Worm (Caenorhabditis elegans): ENCODE results near the gene Y46D2A.1.

Gene Y46D2A.1

DNA sequence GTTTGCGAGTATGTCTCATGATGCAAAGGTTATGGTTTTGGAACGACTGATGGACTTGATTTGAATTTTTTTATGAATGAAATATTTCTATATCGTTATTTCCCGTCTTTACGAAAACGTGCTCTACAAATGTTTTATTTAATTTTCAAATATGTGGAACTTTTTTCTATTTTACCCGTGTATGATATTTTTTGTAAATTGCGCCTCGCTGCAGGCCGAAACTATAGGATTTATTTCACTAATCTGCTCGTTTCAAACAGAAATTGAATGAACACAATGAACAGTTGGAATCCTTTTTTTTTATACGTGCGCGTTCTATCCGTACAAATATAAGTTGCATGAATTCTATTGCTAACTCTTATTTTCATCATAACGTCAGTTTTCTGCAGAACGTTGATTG is 24.4 kb upstream of the Y46D2A.1 start, which contains the start of gene btb-18:
btb-18 (plus strand) TSS at position 301 of the 400 bp plus-strand sequence.
- TF ChIP-seq ref-1 (GFP tag; conservative IDR thresholded peaks at IDR 0.05): no peak
- no peak for TF ChIP-seq cog-1 (tag; optimal IDR thresholded peaks at IDR 0.05)
- no peak for TF ChIP-seq med-1 (GFP tag; optimal IDR thresholded peaks at IDR 0.05; ENCODE audit: insufficient read depth)
- TF ChIP-seq tab-1 (GFP tag; IDR thresholded peaks at IDR 0.05): no peak
- no peak for TF ChIP-seq flt-1 (GFP tag; IDR thresholded peaks at IDR 0.05)
- TF ChIP-seq klf-2 (GFP tag; conservative IDR thresholded peaks at IDR 0.05): no peak
- no peak for TF ChIP-seq T22C8.4 (GFP tag; IDR thresholded peaks at IDR 0.05)
- TF ChIP-seq ztf-23 (GFP tag; IDR thresholded peaks at IDR 0.05): no peak
- TF ChIP-seq ztf-29 (GFP tag; IDR thresholded peaks at IDR 0.05): no peak

DNA sequence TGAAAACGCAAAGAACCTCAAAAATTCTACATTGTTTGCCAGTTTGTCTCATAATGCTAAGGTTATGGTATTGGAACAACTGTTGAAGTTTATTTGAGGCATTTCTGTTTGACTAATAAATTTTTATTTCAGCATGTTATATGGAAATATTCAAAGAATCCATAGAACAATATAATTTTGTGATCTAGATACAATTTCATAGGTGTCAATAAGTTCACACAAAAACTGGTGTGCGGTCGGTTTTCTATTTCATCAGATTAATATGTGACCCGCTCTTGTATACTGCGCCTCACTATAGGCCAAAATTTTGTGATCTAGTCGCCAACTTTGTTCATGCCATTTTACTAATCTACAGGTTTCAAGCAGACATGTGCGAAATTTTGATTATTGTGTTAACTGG is 22.9 kb upstream of the Y46D2A.1 start, which contains the start of gene btb-22:
btb-22 (plus strand) TSS at position 301 of the 400 bp plus-strand sequence.
- TF ChIP-seq med-1 (GFP tag; optimal IDR thresholded peaks at IDR 0.05; ENCODE audit: insufficient read depth) (no peak), ztf-29 (GFP tag; IDR thresholded peaks at IDR 0.05) (no peak), klf-2 (GFP tag; conservative IDR thresholded peaks at IDR 0.05) (no peak), T22C8.4 (GFP tag; IDR thresholded peaks at IDR 0.05) (no peak)

DNA sequence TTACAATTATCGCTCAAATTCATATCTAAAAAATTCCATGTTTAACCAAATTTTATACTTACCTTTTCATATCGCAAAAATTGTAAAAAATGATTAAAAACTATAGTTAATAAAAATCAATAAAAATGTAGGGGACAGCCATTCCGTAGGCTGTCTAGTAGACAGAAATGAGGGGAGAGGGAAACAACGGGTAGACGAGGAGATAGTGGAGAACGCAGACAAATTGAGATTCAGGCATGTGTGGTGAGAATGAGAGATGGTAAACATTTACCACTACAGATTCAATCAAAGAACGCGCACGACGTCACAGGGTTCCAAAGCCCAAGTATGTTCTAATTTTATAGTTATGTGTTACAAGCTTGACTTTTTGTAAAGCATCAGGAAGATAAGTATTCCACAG is 18.8 kb upstream of the Y46D2A.1 start:
- no peak for TF ChIP-seq med-1 (GFP tag; optimal IDR thresholded peaks at IDR 0.05; ENCODE audit: insufficient read depth)
- no peak for TF ChIP-seq flt-1 (GFP tag; IDR thresholded peaks at IDR 0.05)
- TF ChIP-seq ztf-29 (GFP tag; IDR thresholded peaks at IDR 0.05): no peak
- TF ChIP-seq ref-1 (GFP tag; conservative IDR thresholded peaks at IDR 0.05): no peak
- TF ChIP-seq ztf-23 (GFP tag; IDR thresholded peaks at IDR 0.05): no peak
- no peak for TF ChIP-seq tab-1 (GFP tag; IDR thresholded peaks at IDR 0.05)
- TF ChIP-seq T22C8.4 (GFP tag; IDR thresholded peaks at IDR 0.05): peak; percentile 32; the same call in 1 of the 2 replicates
- no peak for TF ChIP-seq klf-2 (GFP tag; conservative IDR thresholded peaks at IDR 0.05)
- TF ChIP-seq cog-1 (tag; optimal IDR thresholded peaks at IDR 0.05): peak; percentile 12

- peak; percentile 48 for TF ChIP-seq T22C8.4 (GFP tag; IDR thresholded peaks at IDR 0.05)
- TF ChIP-seq cog-1 (tag; optimal IDR thresholded peaks at IDR 0.05): no peak
Measured at ce11 chrII:3310957-3311657, 11.2 kb upstream of the Y46D2A.1 start.

- TF ChIP-seq tab-1 (GFP tag; IDR thresholded peaks at IDR 0.05) (no peak), ztf-23 (GFP tag; IDR thresholded peaks at IDR 0.05) (no peak), flt-1 (GFP tag; IDR thresholded peaks at IDR 0.05) (no peak), cog-1 (tag; optimal IDR thresholded peaks at IDR 0.05) (no peak), klf-2 (GFP tag; conservative IDR thresholded peaks at IDR 0.05) (no peak), ref-1 (GFP tag; conservative IDR thresholded peaks at IDR 0.05) (no peak), med-1 (GFP tag; optimal IDR thresholded peaks at IDR 0.05; ENCODE audit: insufficient read depth) (no peak), T22C8.4 (GFP tag; IDR thresholded peaks at IDR 0.05) (no peak), ztf-29 (GFP tag; IDR thresholded peaks at IDR 0.05) (no peak)
Measured at ce11 chrII:3313442-3313841, 8.9 kb upstream of the Y46D2A.1 start, which contains the start of gene F39E9.6. Gene F39E9.6 (minus strand): TSS chrII:3313542.

ce11 chrII:3318839-3319238 is 3.5 kb upstream of the Y46D2A.1 start:
- TF ChIP-seq klf-2 (GFP tag; conservative IDR thresholded peaks at IDR 0.05): no peak
- no peak for TF ChIP-seq cog-1 (tag; optimal IDR thresholded peaks at IDR 0.05)
- no peak for TF ChIP-seq flt-1 (GFP tag; IDR thresholded peaks at IDR 0.05)
- no peak for TF ChIP-seq ztf-23 (GFP tag; IDR thresholded peaks at IDR 0.05)
- no peak for TF ChIP-seq ztf-29 (GFP tag; IDR thresholded peaks at IDR 0.05)
- no peak for TF ChIP-seq T22C8.4 (GFP tag; IDR thresholded peaks at IDR 0.05)
- TF ChIP-seq ref-1 (GFP tag; conservative IDR thresholded peaks at IDR 0.05): no peak
- no peak for TF ChIP-seq tab-1 (GFP tag; IDR thresholded peaks at IDR 0.05)
- no peak for TF ChIP-seq med-1 (GFP tag; optimal IDR thresholded peaks at IDR 0.05; ENCODE audit: insufficient read depth)

DNA sequence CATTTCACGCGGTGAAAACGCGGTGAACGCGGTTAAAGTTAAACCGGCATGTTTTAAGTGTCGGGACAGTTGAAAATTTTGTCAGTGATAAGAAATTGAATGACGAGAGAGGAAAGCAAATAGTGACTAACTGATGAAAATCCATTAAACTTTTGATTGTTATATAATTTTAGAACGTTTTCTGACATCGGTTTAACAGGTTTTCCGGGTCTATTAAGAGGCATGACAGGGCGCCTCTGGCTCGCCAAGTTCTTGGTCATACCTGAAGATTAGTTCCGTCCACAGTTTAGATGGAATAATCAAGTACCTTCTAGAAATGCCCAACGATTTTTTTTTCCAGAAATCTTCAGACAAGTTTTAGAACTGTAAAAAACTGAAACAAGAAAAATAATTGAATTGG is 822 bp downstream of the Y46D2A.1 start, which contains the start of gene Y46D2A.2:
Y46D2A.2 (minus strand) TSS at position 101 of the 400 bp plus-strand sequence.
- no peak for TF ChIP-seq klf-2 (GFP tag; conservative IDR thresholded peaks at IDR 0.05)
- no peak for TF ChIP-seq tab-1 (GFP tag; IDR thresholded peaks at IDR 0.05)
- TF ChIP-seq med-1 (GFP tag; optimal IDR thresholded peaks at IDR 0.05; ENCODE audit: insufficient read depth): no peak
- no peak for TF ChIP-seq ztf-29 (GFP tag; IDR thresholded peaks at IDR 0.05)
- no peak for TF ChIP-seq T22C8.4 (GFP tag; IDR thresholded peaks at IDR 0.05)
- TF ChIP-seq flt-1 (GFP tag; IDR thresholded peaks at IDR 0.05): no peak

DNA sequence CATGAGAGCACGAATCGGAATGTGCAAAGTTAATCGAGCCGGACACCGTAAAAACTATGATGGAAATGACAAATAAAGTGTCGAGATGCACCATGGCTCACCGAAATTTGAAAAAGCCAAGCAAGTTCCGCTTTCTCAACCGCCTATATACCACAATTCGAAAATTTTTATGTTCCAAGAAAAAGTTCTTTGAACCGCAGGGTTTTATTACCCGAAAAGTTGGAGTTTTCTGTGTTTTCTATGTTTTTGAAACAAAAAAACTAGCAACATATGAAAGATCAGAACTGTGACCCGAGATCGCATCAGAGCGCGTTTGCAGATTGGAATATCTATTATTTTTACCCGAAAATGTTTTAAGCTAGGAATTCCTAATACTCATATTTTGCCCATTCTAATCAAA is 4.7 kb downstream of the Y46D2A.1 start, which contains the start of gene Y46D2A.3:
Y46D2A.3 (minus strand) TSS at position 101 of the 400 bp plus-strand sequence.
- TF ChIP-seq T22C8.4 (GFP tag; IDR thresholded peaks at IDR 0.05): no peak
- no peak for TF ChIP-seq cog-1 (tag; optimal IDR thresholded peaks at IDR 0.05)
- no peak for TF ChIP-seq ztf-23 (GFP tag; IDR thresholded peaks at IDR 0.05)
- TF ChIP-seq ztf-29 (GFP tag; IDR thresholded peaks at IDR 0.05): no peak
- no peak for TF ChIP-seq flt-1 (GFP tag; IDR thresholded peaks at IDR 0.05)
- no peak for TF ChIP-seq klf-2 (GFP tag; conservative IDR thresholded peaks at IDR 0.05)
- no peak for TF ChIP-seq med-1 (GFP tag; optimal IDR thresholded peaks at IDR 0.05; ENCODE audit: insufficient read depth)
- no peak for TF ChIP-seq ref-1 (GFP tag; conservative IDR thresholded peaks at IDR 0.05)
- TF ChIP-seq tab-1 (GFP tag; IDR thresholded peaks at IDR 0.05): no peak

DNA sequence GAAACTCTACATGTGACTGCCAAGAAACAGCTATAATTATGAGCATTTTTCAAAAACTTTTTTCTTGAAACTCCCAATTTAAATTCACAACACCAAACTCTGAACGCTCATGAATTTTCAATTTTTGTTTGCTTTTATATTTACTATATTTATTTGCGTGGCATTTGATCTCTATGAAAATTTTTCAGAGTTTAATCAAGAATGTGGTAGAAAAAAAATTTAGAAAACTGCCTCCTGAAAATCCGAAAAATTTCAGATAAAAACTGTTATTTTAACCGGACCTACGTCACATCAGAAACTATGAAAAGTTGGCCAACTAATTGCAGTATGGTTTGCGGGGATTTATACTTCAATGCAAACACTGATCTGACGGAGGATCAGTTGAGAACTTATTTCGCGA is 9.7 kb downstream of the Y46D2A.1 start, which contains the start of gene irld-27:
irld-27 (plus strand) TSS at position 301 of the 400 bp plus-strand sequence.
- TF ChIP-seq med-1 (GFP tag; optimal IDR thresholded peaks at IDR 0.05; ENCODE audit: insufficient read depth): no peak
- no peak for TF ChIP-seq ztf-23 (GFP tag; IDR thresholded peaks at IDR 0.05)
- no peak for TF ChIP-seq cog-1 (tag; optimal IDR thresholded peaks at IDR 0.05)
- TF ChIP-seq ref-1 (GFP tag; conservative IDR thresholded peaks at IDR 0.05): no peak

DNA sequence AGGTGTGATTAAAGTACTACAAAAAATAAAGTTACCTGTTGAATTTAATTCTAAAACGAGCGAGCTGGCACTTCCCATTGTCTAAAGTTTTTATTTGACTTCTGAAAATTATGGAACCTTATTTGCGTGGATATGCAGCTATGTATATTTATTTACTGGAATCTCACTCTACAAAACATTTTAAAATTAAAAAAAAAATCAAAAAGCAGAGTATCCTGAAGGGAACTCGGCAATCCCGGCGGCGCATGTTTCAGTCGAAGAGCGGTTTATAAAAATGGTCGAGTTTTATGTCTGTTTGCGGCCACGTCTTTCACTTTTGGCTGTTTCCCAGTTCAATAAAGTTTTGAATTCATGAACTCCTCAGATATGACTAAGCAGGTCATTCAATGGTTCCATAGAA is 14.7 kb downstream of the Y46D2A.1 start, which contains the start of gene F14D2.19:
F14D2.19 (minus strand) TSS at position 101 of the 400 bp plus-strand sequence.
- TF ChIP-seq T22C8.4 (GFP tag; IDR thresholded peaks at IDR 0.05): no peak
- TF ChIP-seq ref-1 (GFP tag; conservative IDR thresholded peaks at IDR 0.05): no peak
- TF ChIP-seq ztf-29 (GFP tag; IDR thresholded peaks at IDR 0.05): no peak
- no peak for TF ChIP-seq med-1 (GFP tag; optimal IDR thresholded peaks at IDR 0.05; ENCODE audit: insufficient read depth)
- TF ChIP-seq cog-1 (tag; optimal IDR thresholded peaks at IDR 0.05): no peak
- TF ChIP-seq klf-2 (GFP tag; conservative IDR thresholded peaks at IDR 0.05): no peak
- TF ChIP-seq ztf-23 (GFP tag; IDR thresholded peaks at IDR 0.05): no peak
- TF ChIP-seq flt-1 (GFP tag; IDR thresholded peaks at IDR 0.05): no peak
- no peak for TF ChIP-seq tab-1 (GFP tag; IDR thresholded peaks at IDR 0.05)

Measured in whole organism, midembryonic.